Worm (Caenorhabditis elegans) whole organism, L4 larva: ENCODE results near the gene cutl-17.

Experiments
- F26F4.8 ChIP-seq: fragments of 200-800 bp; sonication (Bioruptor generic); conservative IDR thresholded peaks from 2 replicates; pipeline ENCODE4 v1.3.6; 2022; ENCODE audit warnings: missing genetic modification characterization, missing compliant biosample characterization
- F37D6.2 ChIP-seq: sonication (generic microtip); optimal IDR thresholded peaks from 2 replicates; lab custom pipeline; 2016; ENCODE audit warnings: mild to moderate bottlenecking, missing genetic modification characterization, missing compliant biosample characterization
- F44E2.7 ChIP-seq: fragments of 200-800 bp; sonication (Bioruptor generic); IDR thresholded peaks from 2 replicates; pipeline ENCODE4 v2.1.2; 2022; ENCODE audit warnings: missing genetic modification characterization, missing compliant biosample characterization
- F49E8.2 ChIP-seq: sonication (generic microtip); optimal IDR thresholded peaks from 2 replicates; lab custom pipeline; 2016; ENCODE audit warnings: missing compliant biosample characterization, mild to moderate bottlenecking, missing genetic modification characterization, borderline replicate concordance
- T20F7.1 ChIP-seq: fragments of 200-800 bp; sonication (Bioruptor generic); optimal IDR thresholded peaks from 2 replicates; lab custom pipeline; 2018; ENCODE audit warnings: mild to moderate bottlenecking, missing genetic modification characterization, missing compliant biosample characterization
- T26A8.4 ChIP-seq: fragments of 200-800 bp; sonication (Bioruptor generic); IDR thresholded peaks from 2 replicates; pipeline ENCODE4 v1.3.6; 2022; ENCODE audit warnings: missing genetic modification characterization, missing compliant biosample characterization
- Y105C5A.15 ChIP-seq: fragments of 200-800 bp; sonication (Bioruptor generic); IDR thresholded peaks from 2 replicates; pipeline ENCODE4 v1.3.6; 2022; ENCODE audit warnings: missing genetic modification characterization, missing compliant biosample characterization
- aha-1 ChIP-seq: fragments of 150-350 bp; peaks from one replicate; lab custom pipeline; 2014; ENCODE audit warnings: missing biosample characterization, missing genetic modification characterization
- ama-1 ChIP-seq: fragments of 150-350 bp; optimal IDR thresholded peaks from 2 replicates; lab custom pipeline; 2014; ENCODE audit warnings: inconsistent platforms, mixed read lengths
- ceh-28 ChIP-seq: fragments of 150-350 bp; optimal IDR thresholded peaks from 2 replicates; lab custom pipeline; 2014; ENCODE audit warnings: missing biosample characterization, missing genetic modification reagents, missing genetic modification characterization
- daf-12 ChIP-seq: fragments of 150-350 bp; optimal IDR thresholded peaks from 2 replicates; lab custom pipeline; 2014; ENCODE audit warnings: missing biosample characterization, missing genetic modification reagents, missing genetic modification characterization
- daf-16 ChIP-seq, 3 experiments: sonication (generic microtip); optimal IDR thresholded peaks; 2 replicates each; lab custom pipeline; 2016 to 2017; ENCODE audit warnings: missing genetic modification characterization in 3 of 3, missing genetic modification reagents in 3 of 3, mild to moderate bottlenecking in 2 of 3, missing compliant biosample characterization in 2 of 3, missing biosample characterization in 1 of 3, moderate library complexity in 1 of 3
- dmd-8 ChIP-seq: fragments of 200-800 bp; sonication (Bioruptor generic); IDR thresholded peaks from 2 replicates; pipeline ENCODE4 v1.3.6; 2022; ENCODE audit warnings: missing genetic modification characterization, missing compliant biosample characterization
- dve-1 ChIP-seq: sonication (generic microtip); optimal IDR thresholded peaks from 2 replicates; lab custom pipeline; 2017; ENCODE audit warnings: antibody characterized with exemption, mild to moderate bottlenecking, missing genetic modification characterization, missing compliant biosample characterization; ENCODE audit not compliant: insufficient read depth
- egl-43 ChIP-seq: fragments of 200-800 bp; sonication (Bioruptor generic); IDR thresholded peaks from 2 replicates; pipeline ENCODE4 v1.3.6; 2022; ENCODE audit warnings: missing genetic modification reagents, missing genetic modification characterization, missing compliant biosample characterization
- fkh-10 ChIP-seq: fragments of 150-350 bp; optimal IDR thresholded peaks from 2 replicates; lab custom pipeline; 2014; ENCODE audit warnings: missing biosample characterization, missing genetic modification reagents, missing genetic modification characterization
- gei-8 ChIP-seq: fragments of 200-800 bp; sonication (Bioruptor generic); optimal IDR thresholded peaks from 2 replicates; lab custom pipeline; 2018; ENCODE audit warnings: mild to moderate bottlenecking, missing genetic modification characterization, missing compliant biosample characterization
- hlh-30 ChIP-seq: sonication (generic microtip); optimal IDR thresholded peaks from 2 replicates; lab custom pipeline; 2017; ENCODE audit warnings: antibody characterized with exemption, mild to moderate bottlenecking, missing genetic modification characterization, missing compliant biosample characterization; ENCODE audit not compliant: insufficient read depth
- hmg-1.1 ChIP-seq: fragments of 200-800 bp; sonication (Bioruptor generic); IDR thresholded peaks from 2 replicates; pipeline ENCODE4 v1.3.6; 2022; ENCODE audit warnings: missing genetic modification reagents, missing genetic modification characterization, missing compliant biosample characterization
- lim-7 ChIP-seq: fragments of 200-800 bp; sonication (Bioruptor generic); IDR thresholded peaks from 2 replicates; pipeline ENCODE4 v1.3.6; 2022; ENCODE audit warnings: missing genetic modification characterization, missing compliant biosample characterization
- lin-13 ChIP-seq: fragments of 150-350 bp; optimal IDR thresholded peaks from 2 replicates; lab custom pipeline; 2014; ENCODE audit warnings: missing biosample characterization, missing genetic modification reagents, missing genetic modification characterization
- lin-38 ChIP-seq: fragments of 200-800 bp; sonication (Bioruptor generic); IDR thresholded peaks from 2 replicates; pipeline ENCODE4 v1.3.6; 2022; ENCODE audit warnings: missing genetic modification reagents, missing genetic modification characterization, missing compliant biosample characterization
- lin-39 ChIP-seq: fragments of 150-350 bp; optimal IDR thresholded peaks from 2 replicates; lab custom pipeline; 2014; ENCODE audit warnings: missing biosample characterization, missing genetic modification reagents, missing genetic modification characterization
- lir-3 ChIP-seq: sonication (generic microtip); optimal IDR thresholded peaks from 2 replicates; lab custom pipeline; 2016; ENCODE audit warnings: mild to moderate bottlenecking, missing genetic modification characterization, missing compliant biosample characterization
- madf-9 ChIP-seq: fragments of 200-800 bp; sonication (Bioruptor generic); conservative IDR thresholded peaks from 2 replicates; pipeline ENCODE4 v1.3.6; 2022; ENCODE audit warnings: missing genetic modification reagents, missing genetic modification characterization, missing compliant biosample characterization
- mdl-1 ChIP-seq, 2 experiments: fragments of 150-350 bp in 1 of 2; sonication (generic microtip) in 1 of 2; optimal IDR thresholded peaks; 2 replicates each; lab custom pipeline; 2014 to 2017; ENCODE audit warnings: missing biosample characterization in 2 of 2, missing genetic modification characterization in 2 of 2
- mdt-29 ChIP-seq: fragments of 200-800 bp; sonication (Bioruptor generic); IDR thresholded peaks from 2 replicates; pipeline ENCODE4 v1.3.6; 2022; ENCODE audit warnings: missing genetic modification reagents, missing genetic modification characterization, missing compliant biosample characterization
- mes-2 ChIP-seq: sonication (generic microtip); optimal IDR thresholded peaks from 2 replicates; lab custom pipeline; 2016; ENCODE audit warnings: missing genotype, mild to moderate bottlenecking, missing genetic modification characterization, missing compliant biosample characterization; ENCODE audit not compliant: poor library complexity, severe bottlenecking
- nhr-11 ChIP-seq: fragments of 150-350 bp; optimal IDR thresholded peaks from 2 replicates; lab custom pipeline; 2014; ENCODE audit warnings: missing biosample characterization, missing genetic modification characterization
- nhr-111 ChIP-seq: fragments of 200-800 bp; sonication (Bioruptor generic); optimal IDR thresholded peaks from 2 replicates; lab custom pipeline; 2018; ENCODE audit warnings: mild to moderate bottlenecking, missing genetic modification characterization, missing compliant biosample characterization
- nhr-28 ChIP-seq: fragments of 150-350 bp; optimal IDR thresholded peaks from 2 replicates; lab custom pipeline; 2014; ENCODE audit warnings: missing biosample characterization, missing genetic modification characterization
- nhr-41 ChIP-seq: fragments of 200-800 bp; sonication (Bioruptor generic); IDR thresholded peaks from 2 replicates; pipeline ENCODE4 v1.3.6; 2022; ENCODE audit warnings: missing genetic modification reagents, missing genetic modification characterization, missing compliant biosample characterization
- nhr-42 ChIP-seq: fragments of 200-800 bp; sonication (Bioruptor generic); IDR thresholded peaks from 2 replicates; pipeline ENCODE4 v1.3.6; 2022; ENCODE audit warnings: missing genetic modification characterization, missing compliant biosample characterization
- nhr-6 ChIP-seq: fragments of 150-350 bp; optimal IDR thresholded peaks from 2 replicates; lab custom pipeline; 2014; ENCODE audit warnings: missing biosample characterization, missing genetic modification characterization
- nhr-76 ChIP-seq: fragments of 150-350 bp; optimal IDR thresholded peaks from 2 replicates; lab custom pipeline; 2014; ENCODE audit warnings: missing biosample characterization, missing genetic modification characterization
- pqm-1 ChIP-seq: sonication (generic microtip); optimal IDR thresholded peaks from 2 replicates; lab custom pipeline; 2017; ENCODE audit warnings: missing biosample characterization, missing genetic modification characterization
- rbr-2 ChIP-seq: sonication (generic microtip); optimal IDR thresholded peaks from 2 replicates; lab custom pipeline; 2016; ENCODE audit warnings: missing genotype, missing genetic modification characterization, missing compliant biosample characterization
- sdz-12 ChIP-seq: fragments of 200-800 bp; sonication (Bioruptor generic); optimal IDR thresholded peaks from 2 replicates; lab custom pipeline; 2018; ENCODE audit warnings: mild to moderate bottlenecking, missing genetic modification characterization, missing compliant biosample characterization
- set-16 ChIP-seq: fragments of 200-800 bp; sonication (Bioruptor generic); IDR thresholded peaks from 2 replicates; pipeline ENCODE4 v1.3.6; 2022; ENCODE audit warnings: missing genetic modification reagents, missing genetic modification characterization, missing compliant biosample characterization
- snpc-1.2 ChIP-seq: fragments of 200-800 bp; sonication (Bioruptor generic); IDR thresholded peaks from 2 replicates; pipeline ENCODE4 v1.3.6; 2022; ENCODE audit warnings: missing genetic modification reagents, missing genetic modification characterization, missing compliant biosample characterization
- snpc-4 ChIP-seq: fragments of 150-350 bp; optimal IDR thresholded peaks from 2 replicates; lab custom pipeline; 2014; ENCODE audit warnings: missing biosample characterization, missing genetic modification characterization
- tag-97 ChIP-seq: fragments of 200-800 bp; sonication (Bioruptor generic); IDR thresholded peaks from 2 replicates; pipeline ENCODE4 v1.3.6; 2022; ENCODE audit warnings: missing genetic modification characterization, missing compliant biosample characterization
- tra-1 ChIP-seq: fragments of 200-800 bp; sonication (Bioruptor generic); IDR thresholded peaks from 2 replicates; pipeline ENCODE4 v1.3.6; 2022; ENCODE audit warnings: missing genetic modification reagents, missing genetic modification characterization, missing compliant biosample characterization
- unc-39 ChIP-seq: sonication (generic microtip); optimal IDR thresholded peaks from 2 replicates; lab custom pipeline; 2017; ENCODE audit warnings: missing biosample characterization, missing genetic modification characterization
- zfp-2 ChIP-seq: sonication (generic microtip); optimal IDR thresholded peaks from 2 replicates; lab custom pipeline; 2016; ENCODE audit warnings: mild to moderate bottlenecking, missing genetic modification characterization, missing compliant biosample characterization
- zfp-3 ChIP-seq: fragments of 200-800 bp; sonication (Bioruptor generic); conservative IDR thresholded peaks from 2 replicates; pipeline ENCODE4 v1.3.6; 2022; ENCODE audit warnings: missing genetic modification reagents, missing genetic modification characterization, missing compliant biosample characterization
- zip-11 ChIP-seq: fragments of 200-800 bp; sonication (Bioruptor generic); IDR thresholded peaks from 2 replicates; pipeline ENCODE4 v1.3.6; 2022; ENCODE audit warnings: missing genetic modification characterization, missing compliant biosample characterization

Gene cutl-17

DNA sequence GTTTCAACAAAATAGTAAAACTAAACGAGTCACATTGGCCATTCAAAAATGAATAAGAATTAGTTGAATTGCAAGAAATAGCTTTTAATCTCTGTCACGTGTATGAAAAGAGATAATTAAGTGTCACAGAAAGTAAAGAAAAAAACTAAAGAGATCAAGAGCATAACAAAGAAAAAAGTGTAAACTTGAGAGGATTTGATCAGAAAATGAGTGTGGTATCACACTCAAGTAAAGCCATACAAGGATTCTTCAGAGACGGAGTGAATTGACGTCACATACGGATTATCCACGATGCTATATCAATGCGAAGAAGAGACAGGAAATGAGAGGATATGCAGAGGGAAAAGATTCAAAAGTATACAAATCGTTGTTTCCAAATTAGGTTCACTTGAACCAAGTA lies 12.0 kb upstream of the cutl-17 start:
- TF ChIP-seq madf-9: no peak
- TF ChIP-seq snpc-4 (tag; lab: Kevin White, UChicago): no peak
- TF ChIP-seq zfp-2 (tag; lab: Kevin White, UChicago): no peak
- TF ChIP-seq daf-12 (tag; lab: Kevin White, UChicago): no peak
- TF ChIP-seq mdt-29 (GFP tag; lab: Robert Waterston, UW): no peak
- TF ChIP-seq F44E2.7 (GFP tag; lab: Robert Waterston, UW): no peak
- TF ChIP-seq lir-3 (tag; lab: Kevin White, UChicago): no peak
- TF ChIP-seq F26F4.8 (GFP tag; lab: Robert Waterston, UW): no peak
- TF ChIP-seq nhr-41: no peak
- no peak for TF ChIP-seq sdz-12 (GFP tag; lab: Kevin White, UChicago)
- no peak for TF ChIP-seq egl-43
- no peak for TF ChIP-seq zip-11 (GFP tag; lab: Robert Waterston, UW)
- no peak for TF ChIP-seq tra-1

DNA sequence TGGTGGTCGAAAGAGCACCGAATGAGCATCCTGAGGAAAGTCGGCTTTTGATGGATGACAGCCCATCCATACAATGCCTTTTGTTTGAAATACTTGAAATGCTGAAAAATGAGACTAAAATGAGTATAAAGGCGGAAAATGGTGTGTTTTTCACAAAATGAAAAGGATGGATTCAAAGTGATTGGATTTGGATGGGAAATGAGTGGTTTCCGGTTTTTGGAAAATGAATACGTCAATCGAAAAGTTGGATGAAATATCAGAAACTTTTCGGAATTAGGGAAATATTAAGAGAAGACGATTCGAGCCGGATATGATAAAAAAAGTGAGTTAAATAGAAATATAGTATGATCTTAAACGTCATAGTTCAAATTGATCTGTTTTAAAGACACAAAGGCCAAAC lies 10.1 kb upstream of the cutl-17 start, which contains the start of gene F38E11.6:
TSS of gene F38E11.6 (minus strand) at position 101 of the 400 bp plus-strand sequence.
- TF ChIP-seq lim-7 (GFP tag; lab: Robert Waterston, UW): no peak
- no peak for TF ChIP-seq gei-8
- TF ChIP-seq egl-43: no peak
- TF ChIP-seq lin-39 (tag; lab: Kevin White, UChicago): no peak
- no peak for TF ChIP-seq zfp-3
- TF ChIP-seq fkh-10 (GFP tag; lab: Kevin White, UChicago): no peak
- no peak for TF ChIP-seq ceh-28
- TF ChIP-seq Y105C5A.15: no peak
- TF ChIP-seq nhr-76: no peak
- TF ChIP-seq dmd-8 (GFP tag; lab: Robert Waterston, UW): no peak
- no peak for TF ChIP-seq F44E2.7 (GFP tag; lab: Robert Waterston, UW)
- no peak for TF ChIP-seq snpc-4 (tag; lab: Kevin White, UChicago)

DNA sequence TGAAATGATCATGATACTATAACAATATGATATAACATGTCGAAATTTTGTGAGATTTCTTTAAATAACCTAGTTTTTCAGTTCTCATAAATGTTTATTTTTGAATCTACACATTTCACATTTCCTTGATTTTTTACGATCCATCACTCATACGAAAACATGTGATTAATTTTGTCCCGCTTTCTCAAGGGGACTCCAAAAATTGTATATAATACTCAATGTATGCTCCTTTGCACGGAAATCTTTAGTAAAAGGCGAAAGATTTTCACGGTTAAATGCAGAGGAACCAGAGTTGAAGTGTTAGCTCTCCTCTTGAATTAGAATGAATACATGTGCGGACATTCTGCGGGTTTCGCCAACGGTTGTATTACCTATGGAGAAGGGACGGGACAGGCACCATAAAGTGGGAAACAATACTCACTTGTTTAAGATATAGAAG lies 7.1 kb upstream of the cutl-17 start:
- TF ChIP-seq F49E8.2 (tag; lab: Kevin White, UChicago) (peak; percentile 58), tag-97 (GFP tag; lab: Robert Waterston, UW) (no peak), aha-1 (tag; lab: Kevin White, UChicago) (peak; percentile 61), snpc-4 (tag; lab: Kevin White, UChicago) (peak; percentile 32), nhr-42 (no peak), dmd-8 (GFP tag; lab: Robert Waterston, UW) (no peak), snpc-1.2 (GFP tag; lab: Robert Waterston, UW) (peak; percentile 90), lin-38 (peak; percentile 29; the same call in 1 of the 2 replicates), set-16 (GFP tag; lab: Robert Waterston, UW) (no peak)

DNA sequence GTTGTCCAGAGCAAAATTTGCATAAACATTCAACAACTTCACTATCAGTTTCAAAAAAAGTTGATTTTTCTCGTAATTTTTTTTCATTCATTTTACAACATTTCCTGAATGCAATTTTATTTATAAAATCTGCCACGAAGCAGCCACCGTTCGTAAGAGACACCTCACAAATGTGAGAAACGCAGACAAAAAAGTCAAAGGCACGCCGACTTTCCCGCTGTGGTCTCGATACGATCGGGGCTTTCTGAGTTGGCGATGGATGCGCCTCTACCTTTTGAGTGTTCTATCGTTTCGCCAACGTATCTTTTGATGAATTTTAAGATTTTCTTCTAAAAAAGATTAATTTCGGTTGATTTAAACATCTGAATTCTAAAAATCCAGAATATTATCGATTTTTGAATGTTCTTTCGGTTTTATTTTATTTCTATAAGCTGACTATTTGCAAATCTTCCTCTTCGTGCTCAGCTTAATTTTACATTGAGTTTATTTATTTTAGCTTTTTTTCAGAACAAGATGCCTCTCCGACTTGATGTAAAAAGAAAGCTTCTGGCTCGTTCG lies 2.0 kb upstream of the cutl-17 start, which contains the start of gene copb-2:
TSS of gene copb-2 (plus strand) at position 508 of the 558 bp plus-strand sequence.
- TF ChIP-seq unc-39 (tag; lab: Kevin White, UChicago) (no peak), nhr-111 (no peak), hmg-1.1 (GFP tag; lab: Robert Waterston, UW) (0 out of 2 replicates have a peak, but pooled peaks have one; percentile 48), lin-13 (GFP tag; lab: Kevin White, UChicago) (peak; percentile 52), ama-1 (lab: Kevin White, UChicago) (peak; percentile 10), T20F7.1 (GFP tag; lab: Kevin White, UChicago) (peak; percentile 4), F37D6.2 (tag; lab: Kevin White, UChicago) (no peak), pqm-1 (tag; lab: Kevin White, UChicago) (no peak), hlh-30 (tag; lab: Kevin White, UChicago) (peak; percentile 52), rbr-2 (tag; lab: Kevin White, UChicago) (peak; percentile 51), dve-1 (tag; lab: Kevin White, UChicago) (peak; percentile 83), nhr-6 (tag; lab: Kevin White, UChicago) (peak; percentile 61), T26A8.4 (GFP tag; lab: Robert Waterston, UW) (peak; percentile 36; the same call in 1 of the 2 replicates), nhr-11 (tag; lab: Kevin White, UChicago) (no peak), nhr-28 (tag; lab: Kevin White, UChicago) (peak; percentile 30), mdl-1 (tag; optimal IDR thresholded peaks at IDR 0.05; lab: Kevin White, UChicago) (peak in 1 of 2 experiments; percentile 33), daf-16 (GFP tag; optimal IDR thresholded peaks at IDR 0.05; lab: Kevin White, UChicago) (no peak), daf-16 (tag; optimal IDR thresholded peaks at IDR 0.05; lab: Kevin White, UChicago) (peak; percentile 34), mes-2 (tag; lab: Kevin White, UChicago) (peak; percentile 80)
